Fruit fly (Drosophila melanogaster): Measurements from ENCODE around the gene CG13829.
A peak's percentile ranks its signal among the peaks of the same experiment; 100 is the strongest.

The CG13829 gene

dm6 chr3R:23141113-23141512 is 20.0 kb downstream of the CG13829 start:
- TF ChIP-seq spab (GFP tag; optimal IDR thresholded peaks at IDR 0.05) (no peak), esn (GFP tag; optimal IDR thresholded peaks at IDR 0.05) (no peak), pdm3 (GFP tag; optimal IDR thresholded peaks at IDR 0.05) (no peak), Gug (GFP tag; IDR thresholded peaks at IDR 0.05) (no peak), fd85E (GFP tag; optimal IDR thresholded peaks at IDR 0.05) (no peak), CG34406 (GFP tag; optimal IDR thresholded peaks at IDR 0.05) (no peak), cyc (GFP tag; optimal IDR thresholded peaks at IDR 0.05) (no peak), Sox14 (GFP tag; optimal IDR thresholded peaks at IDR 0.05) (no peak), lz (GFP tag; optimal IDR thresholded peaks at IDR 0.05) (no peak), fd59A (GFP tag; optimal IDR thresholded peaks at IDR 0.05) (no peak), Sox102F (GFP tag; optimal IDR thresholded peaks at IDR 0.05) (no peak), net (GFP tag; optimal IDR thresholded peaks at IDR 0.05) (no peak), CG32006 (GFP tag; optimal IDR thresholded peaks at IDR 0.05) (no peak)

dm6 chr3R:23140280-23140679 is 20.9 kb downstream of the CG13829 start:
- TF ChIP-seq vri (GFP tag; optimal IDR thresholded peaks at IDR 0.05) (peak; percentile 26), cyc (GFP tag; optimal IDR thresholded peaks at IDR 0.05) (no peak)

DNA sequence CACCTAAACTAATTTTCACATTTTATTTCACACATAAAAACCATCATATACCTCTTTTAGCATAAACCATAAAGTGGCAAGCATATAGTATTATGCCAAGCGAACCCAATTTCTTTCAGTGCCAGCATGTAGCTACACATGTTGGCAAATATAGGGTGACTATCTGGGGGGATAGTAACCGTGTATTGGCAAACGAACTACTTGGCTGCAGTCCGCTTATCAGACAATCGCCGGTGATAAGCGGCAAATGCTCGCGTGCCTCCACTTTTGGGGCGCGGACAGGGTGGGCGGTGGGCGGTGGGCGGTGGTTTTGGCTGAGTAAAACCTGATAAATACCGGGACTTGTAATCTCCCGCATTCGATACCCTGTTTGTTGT is 21.5 kb downstream of the CG13829 start:
- TF ChIP-seq CG32006 (GFP tag; optimal IDR thresholded peaks at IDR 0.05), result peak; percentile 1
- no peak for TF ChIP-seq pdm3 (GFP tag; optimal IDR thresholded peaks at IDR 0.05)
- no peak for TF ChIP-seq Lpt (GFP tag; optimal IDR thresholded peaks at IDR 0.05)
- peak; percentile 11 for TF ChIP-seq fkh (GFP tag; optimal IDR thresholded peaks at IDR 0.05)

DNA sequence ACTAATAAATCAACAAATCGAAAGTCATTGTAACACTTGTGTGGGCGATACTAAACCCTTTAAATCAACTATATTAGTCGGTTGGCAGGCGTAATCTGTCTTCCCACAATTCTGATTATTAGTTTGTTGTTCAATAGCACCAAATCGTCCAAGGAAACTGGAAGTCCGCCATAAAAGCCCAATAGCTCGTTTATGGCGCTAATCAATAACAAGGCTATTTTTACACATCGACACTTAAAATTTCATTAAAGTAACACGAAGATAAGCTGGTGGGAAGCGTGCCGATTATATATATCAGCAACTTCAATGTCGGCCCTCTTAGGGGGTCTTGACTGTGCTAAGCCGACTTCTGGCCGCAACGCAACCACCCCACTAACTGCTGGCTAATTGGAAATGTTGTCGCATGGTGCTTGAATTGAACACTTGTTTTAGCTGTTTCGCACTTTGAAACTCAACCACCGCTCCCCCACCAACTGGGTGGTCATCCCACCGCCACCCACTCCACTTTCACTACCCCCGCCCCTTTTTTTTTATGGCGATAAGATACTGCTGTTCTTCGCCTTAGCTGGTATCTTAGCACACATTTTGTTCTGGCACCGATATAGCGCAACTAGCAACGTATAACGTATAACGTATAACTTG is 22.0 kb downstream of the CG13829 start:
- TF ChIP-seq Eip78C (GFP tag) (peak; percentile 42), CG8319 (GFP tag; optimal IDR thresholded peaks at IDR 0.05) (no peak)

dm6 chr3R:23138439-23138838 is 22.7 kb downstream of the CG13829 start:
- TF ChIP-seq CG15336 (GFP tag; IDR thresholded peaks at IDR 0.05) (no peak), acj6 (GFP tag; optimal IDR thresholded peaks at IDR 0.05) (no peak), dsx (GFP tag; optimal IDR thresholded peaks at IDR 0.05; ENCODE audit: poor library complexity, severe bottlenecking) (no peak), Sox14 (GFP tag; optimal IDR thresholded peaks at IDR 0.05) (no peak), CG31627 (GFP tag; optimal IDR thresholded peaks at IDR 0.05) (no peak), CG16779 (tag; optimal IDR thresholded peaks at IDR 0.05) (no peak), fd85E (GFP tag; optimal IDR thresholded peaks at IDR 0.05) (no peak)

DNA sequence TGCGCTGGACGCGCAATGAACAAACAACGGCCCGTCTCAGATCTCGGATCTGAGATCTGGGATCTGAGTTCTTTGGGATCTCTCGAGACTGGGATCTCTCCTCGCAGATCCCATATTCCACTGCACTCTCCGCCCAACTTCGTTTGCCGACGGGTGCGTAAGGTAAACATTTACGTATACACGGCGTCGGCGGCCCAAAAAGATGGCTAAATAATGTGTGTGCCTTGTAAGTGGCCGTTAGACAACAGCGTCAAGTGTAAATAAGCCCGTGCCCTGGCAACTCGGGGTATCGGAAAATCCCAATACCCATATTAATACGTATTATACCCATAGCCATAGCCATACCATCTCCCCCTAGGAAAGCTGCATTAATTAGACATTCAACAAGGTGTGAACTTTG is 26.4 kb downstream of the CG13829 start:
- no peak for TF ChIP-seq spab (GFP tag; optimal IDR thresholded peaks at IDR 0.05)
- TF ChIP-seq fkh (GFP tag; optimal IDR thresholded peaks at IDR 0.05), result peak; percentile 79
- no peak for TF ChIP-seq Hr4 (GFP tag; optimal IDR thresholded peaks at IDR 0.05)
- no peak for TF ChIP-seq CG9139 (GFP tag; optimal IDR thresholded peaks at IDR 0.05)

DNA sequence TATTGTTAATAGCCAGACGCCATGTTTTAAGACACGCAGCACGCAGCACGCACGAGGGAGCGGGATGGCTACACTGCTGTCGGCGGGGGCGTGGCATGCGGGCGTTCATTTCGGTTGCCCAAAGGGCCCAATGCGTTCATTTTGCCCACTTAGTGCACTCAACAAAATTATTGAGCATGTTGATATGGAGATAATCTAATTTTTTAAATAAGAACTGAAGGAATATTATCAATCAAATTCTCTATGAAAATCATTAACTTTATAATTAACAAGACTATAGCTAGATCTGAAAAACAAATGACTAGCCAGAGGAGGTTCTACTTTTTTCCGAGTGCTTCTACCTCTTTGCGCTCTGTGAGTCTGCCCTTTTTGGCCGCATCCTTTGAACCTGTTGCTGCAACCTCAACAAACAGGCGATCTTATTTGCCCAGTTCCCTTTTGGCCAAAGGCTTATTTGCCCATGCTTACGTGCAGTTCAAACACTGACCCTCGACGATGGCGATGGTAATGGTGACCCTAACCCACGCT is 27.8 kb downstream of the CG13829 start:
- TF ChIP-seq CG16779 (tag; optimal IDR thresholded peaks at IDR 0.05) (no peak), dsx (GFP tag; optimal IDR thresholded peaks at IDR 0.05; ENCODE audit: poor library complexity, severe bottlenecking) (no peak), Met (GFP tag; optimal IDR thresholded peaks at IDR 0.05) (peak; percentile 32), fkh (GFP tag; optimal IDR thresholded peaks at IDR 0.05) (peak; percentile 12), dac (GFP tag; optimal IDR thresholded peaks at IDR 0.05) (no peak), Sox15 (GFP tag; optimal IDR thresholded peaks at IDR 0.05) (no peak), ss (GFP tag; optimal IDR thresholded peaks at IDR 0.05) (peak in 1 of 2 experiments; percentile 11), CG8119 (GFP tag; IDR thresholded peaks at IDR 0.05) (no peak), CG6854 (GFP tag; optimal IDR thresholded peaks at IDR 0.05) (no peak), lz (GFP tag; optimal IDR thresholded peaks at IDR 0.05) (no peak), svp (GFP tag) (peak; percentile 68), Eip78C (GFP tag) (peak; percentile 44)

Measured in whole organism, prepupa.